Worm (Caenorhabditis elegans) whole organism, young adult: ENCODE measurements around the gene kin-20.
A peak's percentile ranks its signal among the peaks of the same experiment; 100 is the strongest.

Source experiments
- B0019.2 ChIP-seq: fragments of 200-800 bp; sonication (Bioruptor generic); conservative IDR thresholded peaks from 2 replicates; pipeline ENCODE4 v1.3.6; 2022; ENCODE audit warnings: missing genetic modification reagents, missing genetic modification characterization, missing compliant biosample characterization
- F22D6.2 ChIP-seq: sonication (generic microtip); optimal IDR thresholded peaks from 2 replicates; lab custom pipeline; 2016; ENCODE audit warnings: mild to moderate bottlenecking, missing genetic modification characterization, missing compliant biosample characterization
- F33H1.4 ChIP-seq: fragments of 200-800 bp; sonication (Bioruptor generic); IDR thresholded peaks from 2 replicates; pipeline ENCODE4 v1.3.6; 2022; ENCODE audit warnings: missing genetic modification reagents, missing genetic modification characterization, missing compliant biosample characterization
- F39B2.1 ChIP-seq: fragments of 200-800 bp; sonication (Bioruptor generic); IDR thresholded peaks from 2 replicates; pipeline ENCODE4 v1.3.6; 2022; ENCODE audit warnings: missing genetic modification reagents, missing genetic modification characterization, missing compliant biosample characterization
- F57C9.4 ChIP-seq: sonication (generic microtip); optimal IDR thresholded peaks from 2 replicates; lab custom pipeline; 2017; ENCODE audit warnings: mild to moderate bottlenecking, missing genetic modification characterization, missing compliant biosample characterization
- T26A5.8 ChIP-seq: sonication (generic microtip); optimal IDR thresholded peaks from 2 replicates; lab custom pipeline; 2016; ENCODE audit warnings: missing genetic modification characterization, missing compliant biosample characterization
- Y53F4B.3 ChIP-seq: fragments of 200-800 bp; sonication (Bioruptor generic); IDR thresholded peaks from 2 replicates; pipeline ENCODE4 v1.3.6; 2022; ENCODE audit warnings: missing genetic modification reagents, missing genetic modification characterization, missing compliant biosample characterization
- Y53G8AR.9 ChIP-seq: fragments of 200-800 bp; sonication (Bioruptor generic); conservative IDR thresholded peaks from 2 replicates; pipeline ENCODE4 v1.3.6; 2022; ENCODE audit warnings: missing genetic modification reagents, missing genetic modification characterization, missing compliant biosample characterization
- ZK185.1 ChIP-seq: sonication (generic microtip); optimal IDR thresholded peaks from 2 replicates; lab custom pipeline; 2016; ENCODE audit warnings: mild to moderate bottlenecking, missing genetic modification characterization, missing compliant biosample characterization; ENCODE audit not compliant: poor library complexity, severe bottlenecking
- athp-1 ChIP-seq: sonication (generic microtip); optimal IDR thresholded peaks from 2 replicates; lab custom pipeline; 2017; ENCODE audit warnings: mild to moderate bottlenecking, missing genetic modification characterization, missing compliant biosample characterization
- attf-3 ChIP-seq: fragments of 200-800 bp; sonication (Bioruptor generic); conservative IDR thresholded peaks from 2 replicates; pipeline ENCODE4 v1.3.6; 2022; ENCODE audit warnings: missing genetic modification reagents, missing genetic modification characterization, missing compliant biosample characterization
- attf-5 ChIP-seq: fragments of 200-800 bp; sonication (Bioruptor generic); optimal IDR thresholded peaks from 2 replicates; lab custom pipeline; 2018; ENCODE audit warnings: mild to moderate bottlenecking, missing genetic modification characterization, missing compliant biosample characterization
- attf-6 ChIP-seq: fragments of 200-800 bp; sonication (Bioruptor generic); IDR thresholded peaks from 2 replicates; pipeline ENCODE4 v1.3.6; 2022; ENCODE audit warnings: missing genetic modification reagents, missing genetic modification characterization, missing compliant biosample characterization
- bed-1 ChIP-seq: fragments of 200-800 bp; sonication (Bioruptor generic); IDR thresholded peaks from 2 replicates; pipeline ENCODE4 v1.3.6; 2022; ENCODE audit warnings: missing genetic modification reagents, missing genetic modification characterization, missing compliant biosample characterization
- ceh-27 ChIP-seq: fragments of 200-800 bp; sonication (Bioruptor generic); optimal IDR thresholded peaks from 2 replicates; lab custom pipeline; 2018; ENCODE audit warnings: mild to moderate bottlenecking, missing genetic modification characterization, moderate library complexity, missing compliant biosample characterization
- ceh-79 ChIP-seq: sonication (generic microtip); optimal IDR thresholded peaks from 2 replicates; lab custom pipeline; 2017; ENCODE audit warnings: mild to moderate bottlenecking, missing genetic modification characterization, missing compliant biosample characterization
- ceh-91 ChIP-seq: fragments of 200-800 bp; sonication (Bioruptor generic); IDR thresholded peaks from 2 replicates; pipeline ENCODE4 v1.3.6; 2022; ENCODE audit warnings: missing genetic modification reagents, missing genetic modification characterization, missing compliant biosample characterization
- chd-7 ChIP-seq: sonication (generic microtip); optimal IDR thresholded peaks from 2 replicates; lab custom pipeline; 2016; ENCODE audit warnings: mild to moderate bottlenecking, missing genetic modification characterization, moderate library complexity, missing compliant biosample characterization
- dpff-1 ChIP-seq: sonication (generic microtip); optimal IDR thresholded peaks from 2 replicates; lab custom pipeline; 2017; ENCODE audit warnings: mild to moderate bottlenecking, missing genetic modification characterization, missing compliant biosample characterization
- egl-18 ChIP-seq: fragments of 200-800 bp; sonication (Bioruptor generic); IDR thresholded peaks from 2 replicates; pipeline ENCODE4 v1.3.6; 2022; ENCODE audit warnings: missing genetic modification reagents, missing genetic modification characterization, missing compliant biosample characterization
- egl-44 ChIP-seq: fragments of 200-800 bp; sonication (Bioruptor generic); IDR thresholded peaks from 2 replicates; pipeline ENCODE4 v1.3.6; 2022; ENCODE audit warnings: missing genetic modification reagents, missing genetic modification characterization, missing compliant biosample characterization
- ets-4 ChIP-seq: fragments of 200-800 bp; sonication (Bioruptor generic); optimal IDR thresholded peaks from 2 replicates; lab custom pipeline; 2018; ENCODE audit warnings: mild to moderate bottlenecking, missing genetic modification characterization, missing compliant biosample characterization
- hlh-26 ChIP-seq: fragments of 200-800 bp; sonication (Bioruptor generic); conservative IDR thresholded peaks from 2 replicates; pipeline ENCODE4 v1.3.6; 2022; ENCODE audit warnings: missing genetic modification reagents, missing genetic modification characterization, missing compliant biosample characterization
- hmg-1.2 ChIP-seq: fragments of 200-800 bp; sonication (Bioruptor generic); IDR thresholded peaks from 2 replicates; pipeline ENCODE4 v1.3.6; 2022; ENCODE audit warnings: missing genetic modification reagents, missing genetic modification characterization, missing compliant biosample characterization
- lin-26 ChIP-seq: fragments of 200-800 bp; sonication (Bioruptor generic); IDR thresholded peaks from 2 replicates; pipeline ENCODE4 v1.3.6; 2022; ENCODE audit warnings: missing genetic modification reagents, missing genetic modification characterization, missing compliant biosample characterization
- lin-35 ChIP-seq, 3 experiments: fragments of 150-350 bp in 2 of 3; sonication (generic microtip) in 1 of 3; optimal IDR thresholded peaks; 2 replicates each; lab custom pipeline; 2014 to 2018; ENCODE audit warnings: missing biosample characterization in 3 of 3, missing genetic modification characterization in 3 of 3, missing genetic modification reagents in 3 of 3
- lsl-1 ChIP-seq: fragments of 200-800 bp; sonication (Bioruptor generic); optimal IDR thresholded peaks from 2 replicates; lab custom pipeline; 2018; ENCODE audit warnings: mild to moderate bottlenecking, missing genetic modification characterization, moderate library complexity, missing compliant biosample characterization
- madf-8 ChIP-seq: fragments of 200-800 bp; sonication (Bioruptor generic); conservative IDR thresholded peaks from 2 replicates; pipeline ENCODE4 v1.3.6; 2022; ENCODE audit warnings: missing genetic modification reagents, missing genetic modification characterization, missing compliant biosample characterization
- mcd-1 ChIP-seq: fragments of 200-800 bp; sonication (Bioruptor generic); IDR thresholded peaks from 2 replicates; pipeline ENCODE4 v1.3.6; 2022; ENCODE audit warnings: missing genetic modification reagents, missing genetic modification characterization, missing compliant biosample characterization
- nhr-179 ChIP-seq: sonication (generic microtip); optimal IDR thresholded peaks from 2 replicates; lab custom pipeline; 2016; ENCODE audit warnings: mild to moderate bottlenecking, missing genetic modification characterization, missing compliant biosample characterization
- nhr-27 ChIP-seq: fragments of 200-800 bp; sonication (Bioruptor generic); optimal IDR thresholded peaks from 2 replicates; lab custom pipeline; 2018; ENCODE audit warnings: mild to moderate bottlenecking, missing genetic modification characterization, moderate library complexity, missing compliant biosample characterization
- nhr-80 ChIP-seq: sonication (generic microtip); optimal IDR thresholded peaks from 2 replicates; lab custom pipeline; 2016; ENCODE audit warnings: missing genetic modification characterization, missing compliant biosample characterization
- nhr-90 ChIP-seq: sonication (generic microtip); optimal IDR thresholded peaks from 2 replicates; lab custom pipeline; 2016; ENCODE audit warnings: missing genotype, mild to moderate bottlenecking, missing genetic modification characterization, missing compliant biosample characterization
- pbrm-1 ChIP-seq: fragments of 200-800 bp; sonication (Bioruptor generic); IDR thresholded peaks from 2 replicates; pipeline ENCODE4 v1.3.6; 2022; ENCODE audit warnings: missing genetic modification reagents, missing genetic modification characterization, missing compliant biosample characterization
- rcor-1 ChIP-seq: fragments of 200-800 bp; sonication (Bioruptor generic); IDR thresholded peaks from 2 replicates; pipeline ENCODE4 v1.3.6; 2022; ENCODE audit warnings: missing genetic modification reagents, missing genetic modification characterization, missing compliant biosample characterization
- rec-8 ChIP-seq, 2 experiments: sonication (generic microtip); optimal IDR thresholded peaks; 2 replicates each; lab custom pipeline; 2016; ENCODE audit warnings: mild to moderate bottlenecking in 2 of 2, missing genetic modification characterization in 2 of 2, missing genetic modification reagents in 2 of 2, missing genotype in 2 of 2, missing biosample characterization in 1 of 2, missing compliant biosample characterization in 1 of 2, moderate library complexity in 1 of 2
- repo-1 ChIP-seq: sonication (generic microtip); optimal IDR thresholded peaks from 2 replicates; lab custom pipeline; 2017; ENCODE audit warnings: mild to moderate bottlenecking, missing genetic modification characterization, missing compliant biosample characterization
- sdz-38 ChIP-seq: sonication (generic microtip); optimal IDR thresholded peaks from 2 replicates; lab custom pipeline; 2016; ENCODE audit warnings: missing genotype, missing genetic modification characterization, missing compliant biosample characterization
- snpc-1.1 ChIP-seq: sonication (generic microtip); optimal IDR thresholded peaks from 2 replicates; lab custom pipeline; 2017; ENCODE audit warnings: missing genetic modification characterization, mild to moderate bottlenecking, missing compliant biosample characterization, antibody characterized with exemption, moderate library complexity, missing genotype, missing genetic modification reagents; ENCODE audit not compliant: insufficient read depth
- snpc-3.4 ChIP-seq: sonication (generic microtip); optimal IDR thresholded peaks from 2 replicates; lab custom pipeline; 2017; ENCODE audit warnings: missing genetic modification characterization, mild to moderate bottlenecking, missing compliant biosample characterization, antibody characterized with exemption, moderate library complexity, missing genotype, missing genetic modification reagents
- sptf-2 ChIP-seq: fragments of 200-800 bp; sonication (Bioruptor generic); optimal IDR thresholded peaks from 2 replicates; lab custom pipeline; 2018; ENCODE audit warnings: mild to moderate bottlenecking, missing genetic modification characterization, missing compliant biosample characterization
- unc-130 ChIP-seq: sonication (generic microtip); optimal IDR thresholded peaks from 2 replicates; lab custom pipeline; 2016; ENCODE audit warnings: missing genetic modification reagents, missing genetic modification characterization, missing compliant biosample characterization
- unc-62 ChIP-seq: fragments of 150-350 bp; optimal IDR thresholded peaks from 2 replicates; lab custom pipeline; 2014; ENCODE audit warnings: missing biosample characterization, missing genetic modification reagents, missing genetic modification characterization
- xnd-1 ChIP-seq: sonication (generic microtip); optimal IDR thresholded peaks from 2 replicates; lab custom pipeline; 2016; ENCODE audit warnings: missing genotype, missing genetic modification reagents, missing genetic modification characterization, missing compliant biosample characterization
- ztf-25 ChIP-seq: fragments of 200-800 bp; sonication (Bioruptor generic); IDR thresholded peaks from 2 replicates; pipeline ENCODE4 v1.3.6; 2022; ENCODE audit warnings: missing genetic modification reagents, missing genetic modification characterization, missing compliant biosample characterization
- ztf-3 ChIP-seq: fragments of 200-800 bp; sonication (Bioruptor generic); optimal IDR thresholded peaks from 2 replicates; lab custom pipeline; 2018; ENCODE audit warnings: mild to moderate bottlenecking, missing genetic modification characterization, missing compliant biosample characterization
- ztf-6 ChIP-seq: fragments of 200-800 bp; sonication (Bioruptor generic); IDR thresholded peaks from 2 replicates; pipeline ENCODE4 v1.3.6; 2022; ENCODE audit warnings: missing genetic modification reagents, missing genetic modification characterization, missing compliant biosample characterization

Gene kin-20

DNA sequence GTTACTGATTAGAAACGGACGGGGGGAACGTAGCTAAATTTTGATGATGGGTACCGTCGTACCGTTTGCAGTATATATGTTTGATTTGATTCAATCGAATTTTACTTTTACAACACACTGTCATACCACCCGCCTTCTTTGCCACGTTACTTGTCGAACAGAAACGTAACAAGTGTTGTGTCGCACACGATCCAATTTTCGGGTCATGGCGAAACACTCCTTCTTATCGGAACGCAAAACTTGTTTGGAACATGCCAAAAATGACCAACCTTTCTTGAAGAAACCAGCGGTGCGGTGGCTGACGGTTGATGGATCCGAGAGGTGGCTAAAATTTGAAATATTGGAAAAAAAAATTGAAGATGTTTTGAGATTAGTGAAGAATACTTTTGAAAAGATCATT lies 2.8 kb upstream of the kin-20 start:
- TF ChIP-seq ztf-25 (GFP tag; lab: Robert Waterston, UW) = no peak
- no peak for TF ChIP-seq nhr-80 (tag; lab: Kevin White, UChicago)
- TF ChIP-seq Y53F4B.3 (GFP tag; lab: Robert Waterston, UW) = no peak
- no peak for TF ChIP-seq bed-1 (GFP tag; lab: Robert Waterston, UW)
- no peak for TF ChIP-seq unc-130 (GFP tag; lab: Kevin White, UChicago)
- TF ChIP-seq chd-7 = no peak
- no peak for TF ChIP-seq hmg-1.2 (GFP tag; lab: Robert Waterston, UW)
- no peak for TF ChIP-seq lin-35 (GFP tag; optimal IDR thresholded peaks at IDR 0.05; lab: Kevin White, UChicago)
- no peak for TF ChIP-seq ceh-91 (GFP tag; lab: Robert Waterston, UW)
- TF ChIP-seq, all 124 proteins: peak for 0

DNA sequence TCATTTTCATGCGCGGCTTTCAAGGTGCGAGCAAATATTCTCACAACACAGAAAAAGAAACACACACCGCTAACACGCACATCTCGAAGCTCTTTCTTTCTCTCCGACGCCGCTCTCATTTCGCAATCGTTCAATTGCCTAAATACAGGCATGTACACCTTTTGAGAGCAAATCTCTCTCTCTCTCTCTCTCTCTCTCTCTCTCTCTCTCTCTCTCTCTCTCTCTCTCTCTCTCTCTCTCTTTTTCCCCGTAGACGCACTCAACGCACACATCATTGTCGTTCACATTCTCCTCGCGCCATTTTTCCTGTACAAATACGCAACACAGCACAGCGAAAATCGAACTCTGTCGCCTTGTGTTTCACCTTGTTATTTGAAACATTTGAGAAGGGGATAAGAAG lies 1.7 kb upstream of the kin-20 start:
- TF ChIP-seq snpc-1.1 (tag; lab: Kevin White, UChicago) (no peak), hlh-26 (GFP tag; lab: Robert Waterston, UW) (no peak), Y53G8AR.9 (0 out of 2 replicates have a peak, but pooled peaks have one; percentile 23), ceh-91 (GFP tag; lab: Robert Waterston, UW) (no peak), F57C9.4 (no peak), snpc-3.4 (tag; lab: Kevin White, UChicago) (no peak), F33H1.4 (no peak), B0019.2 (no peak), ceh-27 (GFP tag; lab: Kevin White, UChicago) (peak; percentile 43), mcd-1 (peak; percentile 41; the same call in 1 of the 2 replicates), sdz-38 (tag; lab: Kevin White, UChicago) (no peak), attf-3 (GFP tag; lab: Robert Waterston, UW) (no peak), attf-5 (peak; percentile 43), lsl-1 (GFP tag; lab: Kevin White, UChicago) (no peak), ztf-6 (GFP tag; lab: Robert Waterston, UW) (no peak), attf-6 (GFP tag; lab: Robert Waterston, UW) (no peak), xnd-1 (tag; lab: Kevin White, UChicago) (no peak), repo-1 (tag; lab: Kevin White, UChicago) (no peak), F22D6.2 (tag; lab: Kevin White, UChicago) (no peak), F39B2.1 (GFP tag; lab: Robert Waterston, UW) (no peak), T26A5.8 (tag; lab: Kevin White, UChicago) (no peak), ceh-79 (no peak), lin-26 (GFP tag; lab: Robert Waterston, UW) (0 out of 2 replicates have a peak, but pooled peaks have one; percentile 41), pbrm-1 (0 out of 2 replicates have a peak, but pooled peaks have one; percentile 14), rec-8 (tag; optimal IDR thresholded peaks at IDR 0.05; lab: Kevin White, UChicago) (no peak), rcor-1 (GFP tag; lab: Robert Waterston, UW) (no peak), ets-4 (GFP tag; lab: Kevin White, UChicago) (no peak), nhr-90 (tag; lab: Kevin White, UChicago) (no peak), ZK185.1 (no peak), nhr-27 (tag; lab: Kevin White, UChicago) (no peak), hmg-1.2 (GFP tag; lab: Robert Waterston, UW) (peak; percentile 32), nhr-179 (tag; lab: Kevin White, UChicago) (no peak), sptf-2 (no peak), unc-62 (no peak), madf-8 (GFP tag; lab: Robert Waterston, UW) (no peak), Y53F4B.3 (GFP tag; lab: Robert Waterston, UW) (no peak), egl-18 (no peak), athp-1 (tag; lab: Kevin White, UChicago) (no peak), dpff-1 (tag; lab: Kevin White, UChicago) (no peak), nhr-80 (tag; lab: Kevin White, UChicago) (peak; percentile 52), ztf-3 (GFP tag; lab: Kevin White, UChicago) (no peak), egl-44 (GFP tag; lab: Robert Waterston, UW) (no peak)
